Fruit fly (Drosophila melanogaster): ENCODE results near the gene Dip-B.
A peak's percentile ranks its signal among the peaks of the same experiment; 100 is the strongest.

Gene Dip-B

DNA sequence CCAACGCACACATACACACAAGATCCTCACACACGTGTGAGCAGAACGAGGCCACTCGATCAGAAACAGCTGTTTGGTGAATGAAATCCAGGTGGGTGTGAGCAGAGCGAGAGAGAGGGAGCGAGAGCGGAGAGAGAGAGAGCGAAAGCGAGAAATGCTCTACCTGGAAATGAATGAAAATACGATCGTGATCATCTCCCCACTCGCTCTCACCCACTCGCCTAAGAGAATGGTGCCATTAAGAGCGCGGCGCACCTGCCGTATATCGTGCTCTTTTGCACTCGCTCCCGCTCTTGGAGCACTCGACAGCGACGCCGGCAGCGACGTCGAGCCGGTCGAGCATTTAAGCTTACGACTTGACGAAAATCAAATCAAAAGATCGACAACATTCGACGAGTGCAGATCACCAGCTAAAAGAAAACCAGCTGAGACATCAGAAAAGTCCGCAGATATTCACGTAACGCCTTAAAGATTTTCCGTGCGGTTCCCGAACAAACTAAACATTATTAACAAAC is 30.7 kb downstream of the Dip-B start, which contains the start of the genes tal-1A, tal-2A, tal-3A and tal-AA (continued):
- no peak for TF ChIP-seq CG11723 (GFP tag; optimal IDR thresholded peaks at IDR 0.05)
- TF ChIP-seq phol (tag; optimal IDR thresholded peaks at IDR 0.05), result no peak
- TF ChIP-seq CG13624 (GFP tag; optimal IDR thresholded peaks at IDR 0.05), result no peak
- no peak for TF ChIP-seq CG33213 (GFP tag; optimal IDR thresholded peaks at IDR 0.05)
- no peak for TF ChIP-seq Ets97D (GFP tag; optimal IDR thresholded peaks at IDR 0.05)
- no peak for TF ChIP-seq CG3065 (GFP tag; optimal IDR thresholded peaks at IDR 0.05)
- TF ChIP-seq Sry-β (GFP tag; optimal IDR thresholded peaks at IDR 0.05), result no peak
- no peak for TF ChIP-seq CG43689 (GFP tag; IDR thresholded peaks at IDR 0.05)
- no peak for TF ChIP-seq CG9727 (GFP tag; optimal IDR thresholded peaks at IDR 0.05)
- peak; percentile 84 for TF ChIP-seq chm (GFP tag; IDR thresholded peaks at IDR 0.05)
- no peak for TF ChIP-seq CG4730 (GFP tag; IDR thresholded peaks at IDR 0.05)
- no peak for TF ChIP-seq Bgb (GFP tag; IDR thresholded peaks at IDR 0.05; ENCODE audit: partially characterized antibody)
- no peak for TF ChIP-seq MBD-R2 (GFP tag; IDR thresholded peaks at IDR 0.05)
- TF ChIP-seq Asciz (GFP tag; optimal IDR thresholded peaks at IDR 0.05), result no peak
- TF ChIP-seq onecut (GFP tag; IDR thresholded peaks at IDR 0.05), result 0 out of 2 replicates have a peak, but pooled peaks have one; percentile 11
- TF ChIP-seq ssp (GFP tag; IDR thresholded peaks at IDR 0.05), result no peak
- no peak for TF ChIP-seq CG5953 (GFP tag; IDR thresholded peaks at IDR 0.05)
- no peak for TF ChIP-seq CG10147 (GFP tag; optimal IDR thresholded peaks at IDR 0.05)
- peak; percentile 54; the same call in 1 of the 3 replicates for TF ChIP-seq zfh1 (GFP tag; IDR thresholded peaks at IDR 0.05)
- TF ChIP-seq ase (GFP tag; IDR thresholded peaks at IDR 0.05), result no peak
- peak; percentile 99 for TF ChIP-seq yki (optimal IDR thresholded peaks at IDR 0.05)
- TF ChIP-seq C15 (GFP tag; IDR thresholded peaks at IDR 0.05), result no peak
- TF ChIP-seq row (GFP tag; IDR thresholded peaks at IDR 0.05), result peak; percentile 15; the same call in 1 of the 3 replicates
- no peak for TF ChIP-seq CG7928 (GFP tag; optimal IDR thresholded peaks at IDR 0.05)
- no peak for TF ChIP-seq CG14441 (GFP tag; IDR thresholded peaks at IDR 0.05)
- TF ChIP-seq run (tag; optimal IDR thresholded peaks at IDR 0.05), result no peak
- TF ChIP-seq CG17568 (GFP tag; optimal IDR thresholded peaks at IDR 0.05), result no peak
- peak; percentile 37 for TF ChIP-seq CG17829 (tag; optimal IDR thresholded peaks at IDR 0.05)
- TF ChIP-seq HLH54F (GFP tag; optimal IDR thresholded peaks at IDR 0.05), result no peak
- no peak for TF ChIP-seq BEAF-32 (GFP tag; optimal IDR thresholded peaks at IDR 0.05)
- no peak for TF ChIP-seq CG11085 (GFP tag; IDR thresholded peaks at IDR 0.05)
- peak; percentile 18 for TF ChIP-seq her (GFP tag; optimal IDR thresholded peaks at IDR 0.05)
- peak; percentile 3 for TF ChIP-seq gro (GFP tag; optimal IDR thresholded peaks at IDR 0.05)
- TF ChIP-seq hbn (GFP tag; IDR thresholded peaks at IDR 0.05; ENCODE audit: partially characterized antibody), result peak; percentile 63
- TF ChIP-seq D19B (GFP tag; optimal IDR thresholded peaks at IDR 0.05), result no peak
- TF ChIP-seq Side (GFP tag; optimal IDR thresholded peaks at IDR 0.05), result no peak
- TF ChIP-seq Mes4 (GFP tag; optimal IDR thresholded peaks at IDR 0.05), result no peak
- TF ChIP-seq ranshi (GFP tag; IDR thresholded peaks at IDR 0.05), result no peak
- no peak for TF ChIP-seq Usf (GFP tag; optimal IDR thresholded peaks at IDR 0.05)
- peak; percentile 74 for TF ChIP-seq CG13287 (GFP tag; IDR thresholded peaks at IDR 0.05; ENCODE audit: partially characterized antibody)
- no peak for TF ChIP-seq Dfd (GFP tag; optimal IDR thresholded peaks at IDR 0.05)
- TF ChIP-seq wor (GFP tag; IDR thresholded peaks at IDR 0.05), result no peak
- TF ChIP-seq CG4282 (GFP tag; optimal IDR thresholded peaks at IDR 0.05), result no peak
- TF ChIP-seq lmd (GFP tag; IDR thresholded peaks at IDR 0.05), result no peak
- TF ChIP-seq sim (GFP tag; IDR thresholded peaks at IDR 0.05), result peak; percentile 28; the same call in 1 of the 2 replicates
- TF ChIP-seq CG4854 (GFP tag; optimal IDR thresholded peaks at IDR 0.05), result no peak
- no peak for TF ChIP-seq Taf1 (GFP tag; IDR thresholded peaks at IDR 0.05)
- no peak for TF ChIP-seq CG3838 (GFP tag; optimal IDR thresholded peaks at IDR 0.05)
- 0 out of 2 replicates have a peak, but pooled peaks have one; percentile 52 for TF ChIP-seq wdn (GFP tag; IDR thresholded peaks at IDR 0.05)
- TF ChIP-seq tna (GFP tag; IDR thresholded peaks at IDR 0.05; ENCODE audit: partially characterized antibody), result no peak
- no peak for TF ChIP-seq caup (GFP tag; optimal IDR thresholded peaks at IDR 0.05; ENCODE audit: severe bottlenecking)
- TF ChIP-seq CG10431 (GFP tag; optimal IDR thresholded peaks at IDR 0.05), result peak; percentile 41

All from whole organism, embryonic.